Worm (Caenorhabditis elegans) whole organism, young adult: Measurements from ENCODE around the gene T24C4.10.

Experiments
- ama-1 ChIP-seq, 3 experiments: fragments of 150-350 bp in 1 of 3; sonication (generic microtip) in 2 of 3; optimal IDR thresholded peaks; 2 replicates each; lab custom pipeline; 2014 to 2018; ENCODE audit warnings: missing biosample characterization in 2 of 3, missing genetic modification characterization in 2 of 3, missing genetic modification reagents in 2 of 3
- hmg-1.2 ChIP-seq: fragments of 200-800 bp; sonication (Bioruptor generic); IDR thresholded peaks from 2 replicates; pipeline ENCODE4 v1.3.6; 2022; ENCODE audit warnings: missing genetic modification reagents, missing genetic modification characterization, missing compliant biosample characterization

DNA sequence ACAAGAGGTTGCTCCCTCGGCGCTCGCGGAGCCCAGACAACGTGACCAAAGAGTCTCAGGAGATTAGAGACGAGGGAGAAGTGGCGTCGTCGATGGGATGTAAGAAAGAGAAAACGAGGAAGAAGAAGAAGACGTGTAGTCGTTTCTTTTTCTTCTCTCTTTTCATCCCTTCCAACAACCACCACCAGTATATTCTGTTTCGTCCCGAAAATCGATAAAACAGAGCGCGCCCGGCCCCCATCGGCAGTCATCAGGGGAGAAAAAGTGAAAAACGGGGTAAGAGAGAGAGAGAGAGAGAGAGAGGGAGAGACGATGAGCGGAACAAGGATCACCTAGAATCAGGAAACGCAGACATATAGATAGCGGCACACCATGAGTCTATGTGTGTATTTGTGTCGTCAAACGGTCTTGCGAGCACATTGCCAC, 3.2 kb downstream of the T24C4.10 start:
- TF ChIP-seq hmg-1.2 (peak; percentile 88), ama-1 (optimal IDR thresholded peaks at IDR 0.05; lab: Kevin White, UChicago) (no peak), ama-1 (GFP tag; optimal IDR thresholded peaks at IDR 0.05; lab: Kevin White, UChicago) (no peak)
